Worm (Caenorhabditis elegans) whole organism, mixed stage, embryonic: ENCODE measurements around the gene F46H5.5.

Source experiments
- M03D4.4 ChIP-seq: sonication (generic microtip); optimal IDR thresholded peaks from 2 replicates; lab custom pipeline; 2017; ENCODE audit warnings: mild to moderate bottlenecking, missing genetic modification characterization, missing compliant biosample characterization
- bed-3 ChIP-seq: fragments of 200-800 bp; sonication (Bioruptor generic); optimal IDR thresholded peaks from 3 replicates; lab custom pipeline; 2018; ENCODE audit warnings: mild to moderate bottlenecking, missing genetic modification characterization, moderate library complexity, missing compliant biosample characterization
- blmp-1 ChIP-seq: fragments of 150-350 bp; optimal IDR thresholded peaks from 2 replicates; lab custom pipeline; 2014; ENCODE audit warnings: missing biosample characterization, missing genetic modification characterization
- ceh-39 ChIP-seq: fragments of 150-350 bp; optimal IDR thresholded peaks from 2 replicates; lab custom pipeline; 2014; ENCODE audit warnings: missing biosample characterization, missing genetic modification characterization
- ceh-43 ChIP-seq: fragments of 200-800 bp; sonication (Bioruptor generic); optimal IDR thresholded peaks from 2 replicates; lab custom pipeline; 2018; ENCODE audit warnings: mild to moderate bottlenecking, missing genetic modification characterization, moderate library complexity, missing compliant biosample characterization
- ces-1 ChIP-seq: fragments of 150-350 bp; optimal IDR thresholded peaks from 2 replicates; lab custom pipeline; 2014; ENCODE audit warnings: missing biosample characterization, missing genetic modification reagents, missing genetic modification characterization
- cnd-1 ChIP-seq: fragments of 200-800 bp; sonication (Bioruptor generic); optimal IDR thresholded peaks from 2 replicates; lab custom pipeline; 2018; ENCODE audit warnings: mild to moderate bottlenecking, missing genetic modification characterization, missing compliant biosample characterization
- drap-1 ChIP-seq: fragments of 200-800 bp; sonication (Bioruptor generic); optimal IDR thresholded peaks from 3 replicates; lab custom pipeline; 2018; ENCODE audit warnings: mild to moderate bottlenecking, missing genetic modification characterization, missing compliant biosample characterization
- elt-1 ChIP-seq: sonication (generic microtip); optimal IDR thresholded peaks from 2 replicates; lab custom pipeline; 2017; ENCODE audit warnings: missing genetic modification characterization, mild to moderate bottlenecking, missing compliant biosample characterization, antibody characterized with exemption, moderate library complexity, borderline replicate concordance; ENCODE audit not compliant: insufficient read depth
- elt-3 ChIP-seq: fragments of 150-350 bp; optimal IDR thresholded peaks from 2 replicates; lab custom pipeline; 2014; ENCODE audit warnings: missing biosample characterization, missing genetic modification characterization
- flh-1 ChIP-seq: fragments of 200-800 bp; sonication (Bioruptor generic); optimal IDR thresholded peaks from 2 replicates; lab custom pipeline; 2018; ENCODE audit warnings: mild to moderate bottlenecking, missing genetic modification characterization, moderate library complexity, missing compliant biosample characterization
- ham-2 ChIP-seq: fragments of 200-800 bp; sonication (Bioruptor generic); optimal IDR thresholded peaks from 2 replicates; lab custom pipeline; 2018; ENCODE audit warnings: mild to moderate bottlenecking, missing genetic modification characterization, missing compliant biosample characterization
- hlh-1 ChIP-seq: fragments of 150-350 bp; optimal IDR thresholded peaks from 2 replicates; lab custom pipeline; 2014; ENCODE audit warnings: missing biosample characterization, missing genetic modification reagents, missing genetic modification characterization
- lin-13 ChIP-seq: fragments of 150-350 bp; optimal IDR thresholded peaks from 2 replicates; lab custom pipeline; 2014; ENCODE audit warnings: missing biosample characterization, missing genetic modification characterization
- lin-32 ChIP-seq: fragments of 200-800 bp; sonication (Bioruptor generic); optimal IDR thresholded peaks from 2 replicates; lab custom pipeline; 2018; ENCODE audit warnings: mild to moderate bottlenecking, missing genetic modification characterization, missing compliant biosample characterization
- mab-5 ChIP-seq: fragments of 150-350 bp; optimal IDR thresholded peaks from 2 replicates; lab custom pipeline; 2014; ENCODE audit warnings: missing biosample characterization, missing genetic modification characterization
- mep-1 ChIP-seq: fragments of 150-350 bp; optimal IDR thresholded peaks from 2 replicates; lab custom pipeline; 2017; ENCODE audit warnings: missing biosample characterization, missing genetic modification reagents, missing genetic modification characterization, inconsistent platforms
- mls-2 ChIP-seq: sonication (generic microtip); optimal IDR thresholded peaks from 2 replicates; lab custom pipeline; 2016; ENCODE audit warnings: mild to moderate bottlenecking, missing genetic modification characterization, moderate library complexity, missing compliant biosample characterization
- nhr-237 ChIP-seq: fragments of 150-350 bp; optimal IDR thresholded peaks from 2 replicates; lab custom pipeline; 2014; ENCODE audit warnings: missing biosample characterization, missing genetic modification characterization
- nhr-28 ChIP-seq: fragments of 150-350 bp; optimal IDR thresholded peaks from 2 replicates; lab custom pipeline; 2014; ENCODE audit warnings: missing biosample characterization, missing genetic modification characterization
- sem-2 ChIP-seq: fragments of 200-800 bp; sonication (Bioruptor generic); optimal IDR thresholded peaks from 2 replicates; lab custom pipeline; 2018; ENCODE audit warnings: mild to moderate bottlenecking, missing genetic modification characterization, missing compliant biosample characterization
- snpc-4 ChIP-seq: fragments of 150-350 bp; optimal IDR thresholded peaks from 2 replicates; lab custom pipeline; 2014; ENCODE audit warnings: missing biosample characterization, missing genetic modification characterization
- sptf-1 ChIP-seq: sonication (generic microtip); optimal IDR thresholded peaks from 2 replicates; lab custom pipeline; 2017; ENCODE audit warnings: mild to moderate bottlenecking, missing genetic modification characterization, moderate library complexity, missing compliant biosample characterization
- tbx-8 ChIP-seq: fragments of 200-800 bp; sonication (Bioruptor generic); optimal IDR thresholded peaks from 2 replicates; lab custom pipeline; 2018; ENCODE audit warnings: mild to moderate bottlenecking, missing genetic modification characterization, moderate library complexity, missing compliant biosample characterization
- unc-120 ChIP-seq: sonication (generic microtip); optimal IDR thresholded peaks from 2 replicates; lab custom pipeline; 2017; ENCODE audit warnings: missing genetic modification characterization, missing compliant biosample characterization; ENCODE audit not compliant: poor library complexity, severe bottlenecking
- unc-39 ChIP-seq: fragments of 150-350 bp; optimal IDR thresholded peaks from 2 replicates; lab custom pipeline; 2014; ENCODE audit warnings: missing biosample characterization, missing genetic modification characterization
- zip-8 ChIP-seq: fragments of 150-350 bp; optimal IDR thresholded peaks from 2 replicates; lab custom pipeline; 2014; ENCODE audit warnings: missing biosample characterization, missing genetic modification characterization
- ztf-11 ChIP-seq: fragments of 150-350 bp; optimal IDR thresholded peaks from 2 replicates; lab custom pipeline; 2014; ENCODE audit warnings: missing biosample characterization, missing genetic modification characterization

The F46H5.5 gene

DNA sequence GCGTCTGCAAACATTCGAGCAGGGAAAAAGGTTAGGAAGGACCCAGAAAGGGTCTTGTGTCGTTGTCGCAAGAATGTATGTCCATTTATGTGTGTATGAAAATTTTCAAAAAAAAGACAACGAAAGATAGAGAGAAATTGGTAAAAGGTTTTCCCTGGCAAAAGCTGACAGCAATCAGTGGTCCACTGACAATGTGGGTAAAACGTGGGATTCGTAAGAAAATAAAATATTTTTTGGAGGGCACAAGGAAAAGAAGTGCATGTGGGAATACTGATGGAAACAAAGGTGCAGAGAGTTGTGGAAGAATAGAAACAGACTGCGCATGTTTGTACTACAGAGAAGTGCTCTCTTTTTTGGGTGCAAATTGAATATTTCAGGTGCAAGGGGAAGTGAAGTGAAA, 26.3 kb upstream of the F46H5.5 start:
- no peak for TF ChIP-seq elt-1 (tag; lab: Kevin White, UChicago)
- no peak for TF ChIP-seq blmp-1 (tag; lab: Kevin White, UChicago)
- TF ChIP-seq mab-5 (tag; lab: Kevin White, UChicago), result no peak
- TF ChIP-seq ztf-11 (tag; lab: Kevin White, UChicago), result no peak
- no peak for TF ChIP-seq hlh-1 (tag; lab: Kevin White, UChicago)
- no peak for TF ChIP-seq nhr-237 (tag; lab: Kevin White, UChicago)
- no peak for TF ChIP-seq lin-13
- TF ChIP-seq drap-1 (GFP tag; lab: Kevin White, UChicago), result no peak
- no peak for TF ChIP-seq cnd-1 (tag; lab: Kevin White, UChicago)
- TF ChIP-seq unc-39, result no peak

DNA sequence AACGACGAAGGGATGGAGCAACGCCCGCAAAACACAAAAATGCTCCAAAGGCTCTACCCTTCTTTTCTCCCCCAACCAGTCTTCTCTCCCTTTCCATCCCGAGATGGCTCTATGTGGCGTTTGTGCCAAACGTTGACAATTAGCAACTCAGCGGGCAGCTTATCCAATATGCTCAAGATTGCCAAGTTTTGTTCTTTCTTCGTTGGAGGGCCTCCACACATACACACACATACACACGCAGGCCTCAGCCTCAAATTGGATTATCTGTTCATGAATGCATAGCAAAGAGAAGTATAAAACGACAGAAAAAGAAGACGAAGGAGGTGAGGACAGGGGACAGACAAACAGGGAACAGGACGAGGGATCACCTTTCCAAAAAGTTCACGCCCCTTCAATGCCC, 24.6 kb upstream of the F46H5.5 start:
- TF ChIP-seq mls-2 (tag; lab: Kevin White, UChicago) (peak; percentile 1), mab-5 (tag; lab: Kevin White, UChicago) (no peak), ces-1 (GFP tag; lab: Kevin White, UChicago) (peak; percentile 98)

DNA sequence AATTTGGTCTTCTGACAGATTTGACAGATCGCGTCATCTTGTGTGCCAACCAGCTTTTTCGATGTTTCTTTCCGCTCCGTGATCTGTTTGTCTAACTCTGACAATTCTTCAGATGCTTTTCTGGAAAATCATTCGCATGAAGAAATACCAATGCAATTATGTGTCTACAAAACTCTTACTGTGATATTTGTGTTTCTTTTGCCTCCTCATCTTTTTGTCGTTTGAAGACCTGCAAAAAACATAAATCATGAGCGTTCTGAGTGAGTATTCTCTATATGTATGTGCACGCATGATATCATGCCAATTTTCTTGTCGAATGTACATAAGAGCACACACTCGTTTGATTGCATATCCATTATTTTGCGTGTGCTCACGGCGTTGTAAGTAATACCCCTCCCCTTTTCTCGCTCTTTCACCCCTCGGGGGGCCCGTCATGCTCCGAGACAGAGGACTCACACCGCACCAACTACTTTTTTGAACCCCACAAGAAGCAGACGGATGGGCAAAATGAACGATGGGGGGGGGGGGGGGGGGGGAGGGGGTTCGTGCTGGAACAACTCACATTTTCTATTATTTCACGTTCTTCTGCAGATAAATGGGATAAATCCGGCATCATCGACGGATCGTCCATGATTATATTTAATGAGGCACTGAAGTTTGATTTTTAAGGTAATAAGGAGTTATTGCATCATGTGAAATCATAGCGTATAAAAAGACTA, 23.0 kb upstream of the F46H5.5 start, which contains the start of gene unc-10:
Gene unc-10 (minus strand): TSS at position 652 of the 719 bp plus-strand sequence.
- no peak for TF ChIP-seq hlh-1 (tag; lab: Kevin White, UChicago)
- TF ChIP-seq nhr-237 (tag; lab: Kevin White, UChicago), result no peak
- no peak for TF ChIP-seq bed-3 (GFP tag; lab: Kevin White, UChicago)
- TF ChIP-seq ceh-43 (GFP tag; lab: Kevin White, UChicago), result no peak
- TF ChIP-seq flh-1 (GFP tag; lab: Kevin White, UChicago), result no peak
- TF ChIP-seq sem-2 (GFP tag; lab: Kevin White, UChicago), result no peak
- TF ChIP-seq M03D4.4 (tag; lab: Kevin White, UChicago), result peak; percentile 10
- no peak for TF ChIP-seq unc-120 (tag; lab: Kevin White, UChicago)
- TF ChIP-seq nhr-28 (tag; lab: Kevin White, UChicago), result no peak

DNA sequence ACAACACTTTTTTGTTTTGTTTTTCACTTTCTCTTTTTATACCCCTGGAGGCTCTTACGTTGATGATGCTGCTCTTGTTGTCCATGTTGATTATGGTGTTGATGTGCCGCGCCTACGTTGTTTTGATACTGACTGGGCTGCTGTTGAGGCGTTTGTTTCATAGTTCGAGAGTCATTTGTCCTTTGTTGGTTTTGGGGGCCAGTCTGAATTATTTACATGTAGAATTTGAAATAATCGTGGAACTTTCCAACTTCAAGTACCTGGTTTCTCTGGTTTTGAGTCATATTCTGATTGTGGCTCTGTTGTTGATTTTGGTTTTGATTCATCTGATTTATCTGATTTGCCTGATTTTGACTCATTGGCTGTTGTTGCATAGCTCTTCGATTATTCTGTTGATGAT, 21.3 kb upstream of the F46H5.5 start:
- TF ChIP-seq elt-3 (tag; lab: Kevin White, UChicago) (no peak), ham-2 (GFP tag; lab: Kevin White, UChicago) (no peak), tbx-8 (GFP tag; lab: Kevin White, UChicago) (no peak), ces-1 (GFP tag; lab: Kevin White, UChicago) (no peak)

DNA sequence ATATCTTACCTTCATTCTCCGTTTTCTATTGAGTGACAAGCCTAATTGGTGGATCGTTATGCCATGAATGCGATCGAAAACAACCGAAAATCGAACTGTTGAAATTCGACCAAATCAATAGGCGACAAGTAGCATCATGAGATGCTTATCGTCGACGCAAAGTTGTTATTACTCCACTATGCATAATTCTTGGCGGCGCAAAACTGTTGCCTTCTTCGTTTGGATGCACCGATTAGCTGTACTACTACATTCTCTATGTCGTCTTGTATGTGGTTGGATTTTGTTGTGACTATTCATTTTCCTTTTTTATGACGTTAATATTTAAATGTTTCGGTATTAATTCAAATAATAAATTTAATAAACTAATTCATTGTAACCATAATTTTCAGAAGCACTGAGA, 15.2 kb upstream of the F46H5.5 start, which contains the start of gene F46H5.11:
Gene F46H5.11 (minus strand): TSS at position 101 of the 400 bp plus-strand sequence.
- no peak for TF ChIP-seq sptf-1 (tag; lab: Kevin White, UChicago)

DNA sequence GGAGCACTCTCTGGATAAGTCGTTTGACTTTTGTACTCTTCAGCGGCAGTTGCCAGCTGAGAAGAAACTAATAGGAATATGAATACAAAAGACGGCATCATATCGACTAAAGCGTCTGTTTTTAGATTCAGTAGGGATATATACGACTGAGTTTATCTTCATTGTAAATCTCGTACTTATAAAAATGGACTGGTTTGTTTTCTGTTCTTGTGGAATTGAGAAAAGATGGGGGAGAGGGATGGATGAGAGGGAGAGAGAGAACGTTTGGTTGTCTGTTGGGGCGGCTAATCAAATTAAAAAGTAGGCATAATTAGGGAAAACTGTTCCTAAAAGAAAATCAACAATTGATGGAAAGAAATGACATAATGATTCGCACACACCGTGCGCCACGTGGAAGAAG, 12.6 kb upstream of the F46H5.5 start, which contains the start of gene grd-7:
Gene grd-7 (minus strand): TSS at position 101 of the 400 bp plus-strand sequence.
- TF ChIP-seq ham-2 (GFP tag; lab: Kevin White, UChicago) (no peak), tbx-8 (GFP tag; lab: Kevin White, UChicago) (no peak), ceh-39 (no peak), hlh-1 (tag; lab: Kevin White, UChicago) (no peak), elt-3 (tag; lab: Kevin White, UChicago) (no peak)

DNA sequence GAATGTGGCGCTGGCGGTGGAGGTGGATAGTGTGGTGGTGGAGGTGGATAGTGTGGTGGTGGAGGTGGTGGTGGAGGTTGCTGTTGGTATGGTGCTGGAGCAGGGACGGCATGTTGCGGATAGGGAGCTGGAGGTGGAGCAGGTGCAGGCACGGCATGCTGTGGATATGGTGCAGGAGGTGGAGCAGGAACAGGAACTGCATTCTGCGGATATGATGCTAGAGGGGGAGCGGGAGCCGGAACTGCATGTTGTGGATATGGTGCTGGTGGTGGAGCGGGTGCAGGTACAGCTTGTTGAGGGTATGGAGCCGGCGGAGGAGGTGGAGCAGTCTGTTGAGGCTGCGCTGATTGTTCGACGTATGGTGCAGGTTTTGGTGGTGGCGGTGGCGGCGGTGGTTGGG, 12.2 kb upstream of the F46H5.5 start:
- TF ChIP-seq lin-32 (GFP tag; lab: Kevin White, UChicago) (no peak), snpc-4 (no peak), ham-2 (GFP tag; lab: Kevin White, UChicago) (no peak), sem-2 (GFP tag; lab: Kevin White, UChicago) (no peak), zip-8 (no peak), blmp-1 (tag; lab: Kevin White, UChicago) (no peak), hlh-1 (tag; lab: Kevin White, UChicago) (no peak), drap-1 (GFP tag; lab: Kevin White, UChicago) (peak; percentile 20), flh-1 (GFP tag; lab: Kevin White, UChicago) (no peak), mab-5 (tag; lab: Kevin White, UChicago) (no peak), ceh-43 (GFP tag; lab: Kevin White, UChicago) (no peak), mls-2 (tag; lab: Kevin White, UChicago) (peak; percentile 11), nhr-28 (tag; lab: Kevin White, UChicago) (no peak), cnd-1 (tag; lab: Kevin White, UChicago) (no peak), unc-120 (tag; lab: Kevin White, UChicago) (no peak), mep-1 (tag; lab: Kevin White, UChicago) (no peak)
